Worm (Caenorhabditis elegans): Measurements from ENCODE around the gene R10D12.1.
A peak's percentile ranks its signal among the peaks of the same experiment; 100 is the strongest.

The R10D12.1 gene

ce11 chrV:13961927-13962419 is 27.5 kb upstream of the R10D12.1 start, which contains the start of the genes algn-13 and R10D12.13 (continued):
- TF ChIP-seq ztf-25 (GFP tag; IDR thresholded peaks at IDR 0.05), result no peak
- peak; percentile 57; the same call in 1 of the 2 replicates for TF ChIP-seq rcor-1 (GFP tag; IDR thresholded peaks at IDR 0.05)
- TF ChIP-seq zim-3 (tag; optimal IDR thresholded peaks at IDR 0.05), result no peak
- TF ChIP-seq hsf-1 (GFP tag; IDR thresholded peaks at IDR 0.05), result peak; percentile 49; the same call in 1 of the 2 replicates
- no peak for TF ChIP-seq nhr-120 (GFP tag; IDR thresholded peaks at IDR 0.05)
- TF ChIP-seq lsl-1 (GFP tag; optimal IDR thresholded peaks at IDR 0.05), result peak; percentile 52
- no peak for TF ChIP-seq hlh-12 (tag; optimal IDR thresholded peaks at IDR 0.05)
- TF ChIP-seq snpc-4 (GFP tag; optimal IDR thresholded peaks at IDR 0.05), result peak; percentile 65
- peak in 3 of 4 experiments; percentile 54 to 84 (median 57) for TF ChIP-seq snpc-4 (tag; optimal IDR thresholded peaks at IDR 0.05)
- TF ChIP-seq D2030.7 (GFP tag; IDR thresholded peaks at IDR 0.05), result peak; percentile 71
- peak; percentile 51 for TF ChIP-seq dpl-1 (GFP tag; optimal IDR thresholded peaks at IDR 0.05)
- TF ChIP-seq pha-4 (tag; optimal IDR thresholded peaks at IDR 0.05), result no peak
- TF ChIP-seq lin-26 (GFP tag; IDR thresholded peaks at IDR 0.05), result no peak
- peak; percentile 93 for TF ChIP-seq madf-6 (GFP tag; IDR thresholded peaks at IDR 0.05)
- no peak for TF ChIP-seq ztf-3 (GFP tag; optimal IDR thresholded peaks at IDR 0.05)
- TF ChIP-seq somi-1 (GFP tag; optimal IDR thresholded peaks at IDR 0.05), result no peak
- peak; percentile 79 for TF ChIP-seq ZK185.1 (tag; optimal IDR thresholded peaks at IDR 0.05; ENCODE audit: poor library complexity, severe bottlenecking)
- TF ChIP-seq ztf-22 (GFP tag; optimal IDR thresholded peaks at IDR 0.05), result no peak
- no peak for TF ChIP-seq unc-62 (GFP tag; optimal IDR thresholded peaks at IDR 0.05)
- no peak for TF ChIP-seq madf-10 (tag; optimal IDR thresholded peaks at IDR 0.05)
- no peak for TF ChIP-seq attf-6 (GFP tag; IDR thresholded peaks at IDR 0.05)
- no peak for TF ChIP-seq ztf-6 (GFP tag; IDR thresholded peaks at IDR 0.05)
- no peak for TF ChIP-seq egrh-3 (GFP tag; IDR thresholded peaks at IDR 0.05)
- TF ChIP-seq chd-7 (tag; optimal IDR thresholded peaks at IDR 0.05), result no peak
- no peak for TF ChIP-seq T07F8.4 (tag; optimal IDR thresholded peaks at IDR 0.05)
- no peak for TF ChIP-seq lsy-27 (tag; optimal IDR thresholded peaks at IDR 0.05; ENCODE audit: borderline replicate concordance, insufficient read depth)
- no peak for TF ChIP-seq let-526 (GFP tag; IDR thresholded peaks at IDR 0.05)
- no peak for TF ChIP-seq Y79H2A.3 (GFP tag; conservative IDR thresholded peaks at IDR 0.05)
- no peak for TF ChIP-seq atf-7 (tag; optimal IDR thresholded peaks at IDR 0.05)
- TF ChIP-seq nfyb-1 (GFP tag; IDR thresholded peaks at IDR 0.05), result peak; percentile 37; the same call in 1 of the 2 replicates
- TF ChIP-seq ztf-28 (GFP tag; IDR thresholded peaks at IDR 0.05), result 0 out of 2 replicates have a peak, but pooled peaks have one; percentile 34
- TF ChIP-seq mel-28 (tag; optimal IDR thresholded peaks at IDR 0.05; ENCODE audit: borderline replicate concordance), result no peak
- TF ChIP-seq cebp-2 (GFP tag; IDR thresholded peaks at IDR 0.05), result no peak
- peak; percentile 65 for TF ChIP-seq xnd-1 (tag; optimal IDR thresholded peaks at IDR 0.05)
- TF ChIP-seq ceh-58 (GFP tag; IDR thresholded peaks at IDR 0.05), result no peak
- TF ChIP-seq snpc-3.4 (tag; optimal IDR thresholded peaks at IDR 0.05), result peak; percentile 92
- TF ChIP-seq nhr-179 (tag; optimal IDR thresholded peaks at IDR 0.05), result no peak
- no peak for TF ChIP-seq sdz-38 (tag; optimal IDR thresholded peaks at IDR 0.05)
- no peak for TF ChIP-seq lin-40 (tag; optimal IDR thresholded peaks at IDR 0.05)
- no peak for TF ChIP-seq hlh-26 (GFP tag; conservative IDR thresholded peaks at IDR 0.05)
- peak in 2 of 3 experiments; percentile 16 to 68 for TF ChIP-seq lin-35 (GFP tag; optimal IDR thresholded peaks at IDR 0.05)
- no peak for TF ChIP-seq F22D6.2 (tag; optimal IDR thresholded peaks at IDR 0.05)
- no peak for TF ChIP-seq F37B4.10 (GFP tag; IDR thresholded peaks at IDR 0.05)
- TF ChIP-seq ama-1 (optimal IDR thresholded peaks at IDR 0.05), result no peak
- peak in 1 of 2 experiments; percentile 28 for TF ChIP-seq ama-1 (GFP tag; optimal IDR thresholded peaks at IDR 0.05)
- TF ChIP-seq snpc-1.1 (tag; optimal IDR thresholded peaks at IDR 0.05; ENCODE audit: insufficient read depth), result peak; percentile 82
- TF ChIP-seq die-1 (tag; optimal IDR thresholded peaks at IDR 0.05), result no peak
- TF ChIP-seq him-1 (tag; optimal IDR thresholded peaks at IDR 0.05), result no peak
- no peak for TF ChIP-seq F10E7.11 (tag; optimal IDR thresholded peaks at IDR 0.05)
